Worm (Caenorhabditis elegans) whole organism, mixed stage, embryonic: ENCODE results near the gene C05G5.5.

ENCODE experiments used
- M03D4.4 ChIP-seq: sonication (generic microtip); optimal IDR thresholded peaks from 2 replicates; lab custom pipeline; 2017; ENCODE audit warnings: mild to moderate bottlenecking, missing genetic modification characterization, missing compliant biosample characterization
- bed-3 ChIP-seq: fragments of 200-800 bp; sonication (Bioruptor generic); optimal IDR thresholded peaks from 3 replicates; lab custom pipeline; 2018; ENCODE audit warnings: mild to moderate bottlenecking, missing genetic modification characterization, moderate library complexity, missing compliant biosample characterization
- blmp-1 ChIP-seq: fragments of 150-350 bp; optimal IDR thresholded peaks from 2 replicates; lab custom pipeline; 2014; ENCODE audit warnings: missing biosample characterization, missing genetic modification characterization
- ceh-39 ChIP-seq: fragments of 150-350 bp; optimal IDR thresholded peaks from 2 replicates; lab custom pipeline; 2014; ENCODE audit warnings: missing biosample characterization, missing genetic modification characterization
- ceh-43 ChIP-seq: fragments of 200-800 bp; sonication (Bioruptor generic); optimal IDR thresholded peaks from 2 replicates; lab custom pipeline; 2018; ENCODE audit warnings: mild to moderate bottlenecking, missing genetic modification characterization, moderate library complexity, missing compliant biosample characterization
- ceh-83 ChIP-seq: fragments of 200-800 bp; sonication (Bioruptor generic); optimal IDR thresholded peaks from 2 replicates; lab custom pipeline; 2018; ENCODE audit warnings: mild to moderate bottlenecking, missing genetic modification characterization, missing compliant biosample characterization
- ces-1 ChIP-seq: fragments of 150-350 bp; optimal IDR thresholded peaks from 2 replicates; lab custom pipeline; 2014; ENCODE audit warnings: missing biosample characterization, missing genetic modification reagents, missing genetic modification characterization
- cnd-1 ChIP-seq: fragments of 200-800 bp; sonication (Bioruptor generic); optimal IDR thresholded peaks from 2 replicates; lab custom pipeline; 2018; ENCODE audit warnings: mild to moderate bottlenecking, missing genetic modification characterization, missing compliant biosample characterization
- drap-1 ChIP-seq: fragments of 200-800 bp; sonication (Bioruptor generic); optimal IDR thresholded peaks from 3 replicates; lab custom pipeline; 2018; ENCODE audit warnings: mild to moderate bottlenecking, missing genetic modification characterization, missing compliant biosample characterization
- flh-1 ChIP-seq: fragments of 200-800 bp; sonication (Bioruptor generic); optimal IDR thresholded peaks from 2 replicates; lab custom pipeline; 2018; ENCODE audit warnings: mild to moderate bottlenecking, missing genetic modification characterization, moderate library complexity, missing compliant biosample characterization
- ham-2 ChIP-seq: fragments of 200-800 bp; sonication (Bioruptor generic); optimal IDR thresholded peaks from 2 replicates; lab custom pipeline; 2018; ENCODE audit warnings: mild to moderate bottlenecking, missing genetic modification characterization, missing compliant biosample characterization
- hlh-1 ChIP-seq: fragments of 150-350 bp; optimal IDR thresholded peaks from 2 replicates; lab custom pipeline; 2014; ENCODE audit warnings: missing biosample characterization, missing genetic modification reagents, missing genetic modification characterization
- lin-32 ChIP-seq: fragments of 200-800 bp; sonication (Bioruptor generic); optimal IDR thresholded peaks from 2 replicates; lab custom pipeline; 2018; ENCODE audit warnings: mild to moderate bottlenecking, missing genetic modification characterization, missing compliant biosample characterization
- lsy-2 ChIP-seq: fragments of 150-350 bp; optimal IDR thresholded peaks from 2 replicates; lab custom pipeline; 2014; ENCODE audit warnings: missing biosample characterization, missing genetic modification characterization
- mab-5 ChIP-seq: fragments of 150-350 bp; optimal IDR thresholded peaks from 2 replicates; lab custom pipeline; 2014; ENCODE audit warnings: missing biosample characterization, missing genetic modification characterization
- mls-2 ChIP-seq: sonication (generic microtip); optimal IDR thresholded peaks from 2 replicates; lab custom pipeline; 2016; ENCODE audit warnings: mild to moderate bottlenecking, missing genetic modification characterization, moderate library complexity, missing compliant biosample characterization
- nhr-12 ChIP-seq: fragments of 150-350 bp; optimal IDR thresholded peaks from 2 replicates; lab custom pipeline; 2014; ENCODE audit warnings: missing biosample characterization, missing genetic modification characterization
- nhr-2 ChIP-seq: fragments of 150-350 bp; optimal IDR thresholded peaks from 2 replicates; lab custom pipeline; 2014; ENCODE audit warnings: missing biosample characterization, missing genetic modification characterization
- nhr-28 ChIP-seq: fragments of 150-350 bp; optimal IDR thresholded peaks from 2 replicates; lab custom pipeline; 2014; ENCODE audit warnings: missing biosample characterization, missing genetic modification characterization
- pha-4 ChIP-seq: fragments of 150-350 bp; optimal IDR thresholded peaks from 2 replicates; lab custom pipeline; 2018; ENCODE audit warnings: missing biosample characterization, missing genetic modification reagents, missing genetic modification characterization
- sem-2 ChIP-seq: fragments of 200-800 bp; sonication (Bioruptor generic); optimal IDR thresholded peaks from 2 replicates; lab custom pipeline; 2018; ENCODE audit warnings: mild to moderate bottlenecking, missing genetic modification characterization, missing compliant biosample characterization
- sptf-1 ChIP-seq: sonication (generic microtip); optimal IDR thresholded peaks from 2 replicates; lab custom pipeline; 2017; ENCODE audit warnings: mild to moderate bottlenecking, missing genetic modification characterization, moderate library complexity, missing compliant biosample characterization
- tbx-8 ChIP-seq: fragments of 200-800 bp; sonication (Bioruptor generic); optimal IDR thresholded peaks from 2 replicates; lab custom pipeline; 2018; ENCODE audit warnings: mild to moderate bottlenecking, missing genetic modification characterization, moderate library complexity, missing compliant biosample characterization
- unc-120 ChIP-seq: sonication (generic microtip); optimal IDR thresholded peaks from 2 replicates; lab custom pipeline; 2017; ENCODE audit warnings: missing genetic modification characterization, missing compliant biosample characterization; ENCODE audit not compliant: poor library complexity, severe bottlenecking
- unc-39 ChIP-seq: fragments of 150-350 bp; optimal IDR thresholded peaks from 2 replicates; lab custom pipeline; 2014; ENCODE audit warnings: missing biosample characterization, missing genetic modification characterization
- unc-62 ChIP-seq: fragments of 150-350 bp; optimal IDR thresholded peaks from 2 replicates; lab custom pipeline; 2014; ENCODE audit warnings: missing biosample characterization, missing genetic modification reagents, missing genetic modification characterization
- zip-8 ChIP-seq: fragments of 150-350 bp; optimal IDR thresholded peaks from 2 replicates; lab custom pipeline; 2014; ENCODE audit warnings: missing biosample characterization, missing genetic modification characterization
- ztf-11 ChIP-seq: fragments of 150-350 bp; optimal IDR thresholded peaks from 2 replicates; lab custom pipeline; 2014; ENCODE audit warnings: missing biosample characterization, missing genetic modification characterization

Gene C05G5.5

ce11 chrX:14737623-14738022, 23.3 kb downstream of the C05G5.5 start:
- no peak for TF ChIP-seq hlh-1 (tag; lab: Kevin White, UChicago)
- TF ChIP-seq sptf-1 (tag; lab: Kevin White, UChicago), result no peak
- TF ChIP-seq pha-4 (tag; lab: Kevin White, UChicago), result no peak
- no peak for TF ChIP-seq nhr-12 (tag; lab: Kevin White, UChicago)
- no peak for TF ChIP-seq mls-2 (tag; lab: Kevin White, UChicago)
- no peak for TF ChIP-seq zip-8
- no peak for TF ChIP-seq flh-1 (GFP tag; lab: Kevin White, UChicago)
- TF ChIP-seq ceh-39, result no peak
- no peak for TF ChIP-seq sem-2 (GFP tag; lab: Kevin White, UChicago)
- TF ChIP-seq mab-5, result no peak
- no peak for TF ChIP-seq nhr-28 (tag; lab: Kevin White, UChicago)
- no peak for TF ChIP-seq lsy-2 (tag; lab: Kevin White, UChicago)
- no peak for TF ChIP-seq unc-120 (tag; lab: Kevin White, UChicago)

- TF ChIP-seq blmp-1, result no peak
- peak; percentile 35 for TF ChIP-seq unc-62 (GFP tag; lab: Kevin White, UChicago)
- no peak for TF ChIP-seq unc-39 (tag; lab: Kevin White, UChicago)
- no peak for TF ChIP-seq drap-1 (GFP tag; lab: Kevin White, UChicago)
- no peak for TF ChIP-seq ces-1 (GFP tag; lab: Kevin White, UChicago)
- TF ChIP-seq tbx-8 (GFP tag; lab: Kevin White, UChicago), result no peak
- no peak for TF ChIP-seq bed-3 (GFP tag; lab: Kevin White, UChicago)
- TF ChIP-seq, all 35 proteins: peak for 1
These were observed 23.8 kb downstream of the C05G5.5 start for ce11 chrX:14736955-14737621.

ce11 chrX:14736220-14736619, 24.7 kb downstream of the C05G5.5 start:
- no peak for TF ChIP-seq ceh-83 (GFP tag; lab: Kevin White, UChicago)
- TF ChIP-seq drap-1 (GFP tag; lab: Kevin White, UChicago), result no peak
- TF ChIP-seq cnd-1, result no peak
- no peak for TF ChIP-seq nhr-2 (tag; lab: Kevin White, UChicago)
- no peak for TF ChIP-seq zip-8
- no peak for TF ChIP-seq ztf-11 (tag; lab: Kevin White, UChicago)
- no peak for TF ChIP-seq bed-3 (GFP tag; lab: Kevin White, UChicago)
- TF ChIP-seq sem-2 (GFP tag; lab: Kevin White, UChicago), result no peak

- TF ChIP-seq unc-120 (tag; lab: Kevin White, UChicago) (peak; percentile 36), unc-62 (GFP tag; lab: Kevin White, UChicago) (peak; percentile 53), unc-39 (tag; lab: Kevin White, UChicago) (no peak), drap-1 (GFP tag; lab: Kevin White, UChicago) (no peak), hlh-1 (tag; lab: Kevin White, UChicago) (peak; percentile 45)
- TF ChIP-seq, all 35 proteins: peak for 3
These were observed 29.0 kb downstream of the C05G5.5 start, which contains the start of gene F33C8.4 for ce11 chrX:14731828-14732331. F33C8.4 (plus strand) TSS chrX:14732281.

ce11 chrX:14729319-14729718, 31.6 kb downstream of the C05G5.5 start, which contains the start of gene tsp-8:
tsp-8 (minus strand) TSS chrX:14729503.
- TF ChIP-seq ham-2 (GFP tag; lab: Kevin White, UChicago) (no peak), hlh-1 (tag; lab: Kevin White, UChicago) (peak; percentile 54)

ce11 chrX:14724935-14725334, 36.0 kb downstream of the C05G5.5 start:
- TF ChIP-seq M03D4.4, result no peak

ce11 chrX:14721098-14721497, 39.8 kb downstream of the C05G5.5 start, which contains the start of gene F33C8.2:
F33C8.2 (plus strand) TSS chrX:14721398.
- no peak for TF ChIP-seq zip-8
- no peak for TF ChIP-seq ceh-43 (GFP tag; lab: Kevin White, UChicago)
- no peak for TF ChIP-seq unc-39 (tag; lab: Kevin White, UChicago)
- no peak for TF ChIP-seq lin-32 (GFP tag; lab: Kevin White, UChicago)
- no peak for TF ChIP-seq ceh-39
- no peak for TF ChIP-seq M03D4.4
- TF ChIP-seq hlh-1 (tag; lab: Kevin White, UChicago), result no peak
- no peak for TF ChIP-seq ztf-11 (tag; lab: Kevin White, UChicago)
- no peak for TF ChIP-seq lsy-2 (tag; lab: Kevin White, UChicago)
- TF ChIP-seq nhr-2 (tag; lab: Kevin White, UChicago), result no peak
- TF ChIP-seq unc-120 (tag; lab: Kevin White, UChicago), result no peak
- TF ChIP-seq bed-3 (GFP tag; lab: Kevin White, UChicago), result no peak
- no peak for TF ChIP-seq sem-2 (GFP tag; lab: Kevin White, UChicago)
